Worm (Caenorhabditis elegans) whole organism, midembryonic: ENCODE measurements around the gene glb-14.

Source experiments
- T22C8.4 ChIP-seq: fragments of 200-800 bp; sonication (Bioruptor generic); IDR thresholded peaks from 2 replicates; pipeline ENCODE4 v1.3.6; 2022; ENCODE audit warnings: missing genetic modification characterization, missing compliant biosample characterization
- ref-1 ChIP-seq: fragments of 200-800 bp; sonication (Bioruptor generic); conservative IDR thresholded peaks from 2 replicates; pipeline ENCODE4 v1.3.6; 2022; ENCODE audit warnings: missing genetic modification reagents, missing genetic modification characterization, missing compliant biosample characterization
- ztf-23 ChIP-seq: fragments of 200-800 bp; sonication (Bioruptor generic); IDR thresholded peaks from 2 replicates; pipeline ENCODE4 v1.3.6; 2022; ENCODE audit warnings: missing genetic modification reagents, missing genetic modification characterization, missing compliant biosample characterization
- ztf-29 ChIP-seq: fragments of 200-800 bp; sonication (Bioruptor generic); IDR thresholded peaks from 2 replicates; pipeline ENCODE4 v1.3.6; 2022; ENCODE audit warnings: missing genetic modification reagents, missing genetic modification characterization, missing compliant biosample characterization

DNA sequence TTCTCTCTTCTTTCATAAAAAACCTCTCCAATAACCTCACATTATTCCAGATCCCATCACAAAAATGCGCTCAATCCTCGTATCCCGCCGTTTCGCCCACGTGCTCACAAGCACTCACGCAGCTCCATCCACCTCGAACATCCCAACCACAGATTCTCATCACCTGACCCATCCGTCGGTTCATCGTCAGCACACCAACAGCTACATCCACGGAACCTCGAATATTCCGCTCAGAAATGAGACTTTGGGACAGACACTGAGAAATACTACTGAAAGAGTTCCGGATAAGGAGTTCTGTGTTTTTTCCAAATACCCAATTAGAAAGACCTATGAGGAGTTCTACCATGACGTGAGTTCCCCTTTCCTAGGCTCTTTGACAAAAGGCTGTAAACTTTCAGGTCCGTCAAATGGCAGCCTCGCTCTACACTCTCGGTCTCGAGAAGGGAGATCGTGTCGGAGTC lies 22.6 kb upstream of the glb-14 start, which contains the start of gene acs-2:
- TF ChIP-seq ztf-29 (GFP tag; lab: Robert Waterston, UW) = no peak
- TF ChIP-seq T22C8.4 (GFP tag; lab: Robert Waterston, UW) = no peak
- no peak for TF ChIP-seq ztf-23
- no peak for TF ChIP-seq ref-1 (GFP tag; lab: Robert Waterston, UW)
